Worm (Caenorhabditis elegans) whole organism, L3 larva: Measurements from ENCODE around the gene amt-3.

Experiments
- aly-2 ChIP-seq: fragments of 150-350 bp; optimal IDR thresholded peaks from 2 replicates; lab custom pipeline; 2014; ENCODE audit warnings: missing biosample characterization, missing genetic modification characterization
- ama-1 ChIP-seq: fragments of 150-350 bp; optimal IDR thresholded peaks from 2 replicates; lab custom pipeline; 2018
- ceh-16 ChIP-seq: sonication (generic microtip); optimal IDR thresholded peaks from 2 replicates; lab custom pipeline; 2017; ENCODE audit warnings: missing biosample characterization, missing genetic modification characterization
- ceh-9 ChIP-seq: sonication (generic microtip); optimal IDR thresholded peaks from 2 replicates; lab custom pipeline; 2018; ENCODE audit warnings: missing biosample characterization, missing genetic modification characterization
- egl-27 ChIP-seq: sonication (generic microtip); optimal IDR thresholded peaks from 4 replicates; lab custom pipeline; 2017; ENCODE audit warnings: missing biosample characterization, missing genetic modification reagents, missing genetic modification characterization
- elt-1 ChIP-seq: fragments of 150-350 bp; optimal IDR thresholded peaks from 2 replicates; lab custom pipeline; 2014; ENCODE audit warnings: missing biosample characterization, missing genetic modification characterization
- elt-2 ChIP-seq: sonication (generic microtip); optimal IDR thresholded peaks from 2 replicates; lab custom pipeline; 2016; ENCODE audit warnings: missing genetic modification reagents, mild to moderate bottlenecking, missing genetic modification characterization, missing compliant biosample characterization
- fkh-10 ChIP-seq: sonication (generic microtip); optimal IDR thresholded peaks from 2 replicates; lab custom pipeline; 2017; ENCODE audit warnings: missing biosample characterization, missing genetic modification reagents, missing genetic modification characterization
- fkh-2 ChIP-seq: fragments of 150-350 bp; optimal IDR thresholded peaks from 2 replicates; lab custom pipeline; 2014; ENCODE audit warnings: missing biosample characterization, missing genetic modification reagents, missing genetic modification characterization
- hmg-11 ChIP-seq: sonication (generic microtip); optimal IDR thresholded peaks from 2 replicates; lab custom pipeline; 2016; ENCODE audit warnings: missing genetic modification characterization, missing compliant biosample characterization
- jun-1 ChIP-seq: fragments of 150-350 bp; optimal IDR thresholded peaks from 2 replicates; lab custom pipeline; 2014; ENCODE audit warnings: missing biosample characterization, missing genetic modification reagents, missing genetic modification characterization
- lin-39 ChIP-seq: fragments of 150-350 bp; optimal IDR thresholded peaks from 2 replicates; lab custom pipeline; 2018; ENCODE audit warnings: missing biosample characterization, missing genetic modification reagents, missing genetic modification characterization
- lsy-12 ChIP-seq: sonication (generic microtip); optimal IDR thresholded peaks from 2 replicates; lab custom pipeline; 2016; ENCODE audit warnings: mild to moderate bottlenecking, missing genetic modification characterization, missing compliant biosample characterization
- mdl-1 ChIP-seq: fragments of 150-350 bp; optimal IDR thresholded peaks from 2 replicates; lab custom pipeline; 2014; ENCODE audit warnings: missing biosample characterization, missing genetic modification characterization
- nfya-1 ChIP-seq: sonication (generic microtip); optimal IDR thresholded peaks from 2 replicates; lab custom pipeline; 2017; ENCODE audit warnings: missing genetic modification characterization, mild to moderate bottlenecking, missing compliant biosample characterization, antibody characterized with exemption, moderate library complexity; ENCODE audit not compliant: insufficient read depth
- nhr-11 ChIP-seq: fragments of 150-350 bp; optimal IDR thresholded peaks from 2 replicates; lab custom pipeline; 2014; ENCODE audit warnings: missing biosample characterization, missing genetic modification characterization
- nhr-12 ChIP-seq: fragments of 150-350 bp; optimal IDR thresholded peaks from 2 replicates; lab custom pipeline; 2014; ENCODE audit warnings: missing biosample characterization, missing genetic modification characterization
- nhr-25 ChIP-seq: sonication (generic microtip); optimal IDR thresholded peaks from 2 replicates; lab custom pipeline; 2017; ENCODE audit warnings: missing biosample characterization, missing genetic modification characterization
- nhr-28 ChIP-seq: fragments of 150-350 bp; optimal IDR thresholded peaks from 2 replicates; lab custom pipeline; 2014; ENCODE audit warnings: missing biosample characterization, missing genetic modification characterization
- pha-4 ChIP-seq: fragments of 150-350 bp; optimal IDR thresholded peaks from 2 replicates; lab custom pipeline; 2014; ENCODE audit warnings: missing biosample characterization, missing genetic modification reagents, missing genetic modification characterization
- pqm-1 ChIP-seq: fragments of 150-350 bp; optimal IDR thresholded peaks from 2 replicates; lab custom pipeline; 2017; ENCODE audit warnings: missing biosample characterization, missing genetic modification characterization, inconsistent platforms
- skn-1 ChIP-seq: fragments of 150-350 bp; optimal IDR thresholded peaks from 2 replicates; lab custom pipeline; 2014; ENCODE audit warnings: missing biosample characterization, missing genetic modification characterization
- tbx-2 ChIP-seq: sonication (generic microtip); optimal IDR thresholded peaks from 2 replicates; lab custom pipeline; 2016; ENCODE audit warnings: mild to moderate bottlenecking, missing genetic modification characterization, missing compliant biosample characterization
- unc-39 ChIP-seq: sonication (generic microtip); optimal IDR thresholded peaks from 4 replicates; lab custom pipeline; 2017; ENCODE audit warnings: missing biosample characterization, missing genetic modification characterization
- unc-62 ChIP-seq: fragments of 150-350 bp; sonication (generic microtip); optimal IDR thresholded peaks from 4 replicates; lab custom pipeline; 2014; ENCODE audit warnings: missing biosample characterization, missing genetic modification reagents, missing genetic modification characterization
- zag-1 ChIP-seq: fragments of 150-350 bp; optimal IDR thresholded peaks from 2 replicates; lab custom pipeline; 2014; ENCODE audit warnings: missing biosample characterization, missing genetic modification characterization

The amt-3 gene

ce11 chrII:8386897-8387296, 17.9 kb upstream of the amt-3 start:
- TF ChIP-seq elt-2 (peak; percentile 83), hmg-11 (no peak), jun-1 (tag; lab: Kevin White, UChicago) (peak; percentile 28), pqm-1 (tag; lab: Kevin White, UChicago) (peak; percentile 89), unc-62 (GFP tag; lab: Kevin White, UChicago) (no peak)

DNA sequence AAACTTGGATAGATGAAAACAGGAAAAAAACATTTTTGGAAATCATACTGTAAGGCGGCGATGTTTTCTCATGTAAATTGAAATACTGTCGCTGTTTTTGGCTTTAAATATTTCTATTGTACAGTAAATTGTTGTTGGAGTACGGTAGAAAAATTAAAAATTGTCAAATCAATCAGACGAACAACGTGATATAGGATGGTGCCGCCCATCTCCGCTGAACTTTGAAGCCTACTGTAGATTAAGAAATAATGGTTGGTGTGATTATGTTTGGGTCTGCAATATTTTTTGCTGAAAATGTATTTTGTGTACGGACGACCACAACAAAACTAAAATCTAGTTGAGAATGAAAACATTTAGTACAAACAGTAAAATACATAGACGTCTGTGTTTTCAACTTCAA, 16.6 kb upstream of the amt-3 start:
- no peak for TF ChIP-seq aly-2 (tag; lab: Kevin White, UChicago)
- peak; percentile 42 for TF ChIP-seq elt-2
- TF ChIP-seq nfya-1 = peak; percentile 77
- TF ChIP-seq, all 47 proteins: peak for 2

DNA sequence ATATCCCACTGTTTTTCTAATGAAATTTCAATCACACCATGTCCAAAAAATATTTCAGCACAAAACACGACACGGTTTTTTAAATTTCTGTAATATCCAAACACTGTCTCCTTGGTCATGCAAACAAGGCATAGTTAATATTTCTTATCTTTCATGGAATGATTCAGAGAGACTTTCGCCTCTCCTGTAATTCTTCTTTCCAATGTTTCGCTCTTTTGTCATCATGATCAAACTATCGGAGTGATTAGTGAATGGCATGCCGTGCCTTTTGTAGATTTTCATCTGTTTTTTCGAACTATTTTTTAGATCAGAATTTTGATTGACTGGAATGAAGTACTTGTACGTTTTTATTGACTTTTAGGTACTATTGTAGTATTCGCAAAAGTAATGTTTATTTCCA, 15.4 kb upstream of the amt-3 start:
- TF ChIP-seq lsy-12 (tag; lab: Kevin White, UChicago) = peak; percentile 11
- TF ChIP-seq elt-2 = peak; percentile 77
- peak; percentile 65 for TF ChIP-seq skn-1 (tag; lab: Kevin White, UChicago)
- peak; percentile 77 for TF ChIP-seq pqm-1 (tag; lab: Kevin White, UChicago)
- TF ChIP-seq nfya-1 = no peak
- no peak for TF ChIP-seq ceh-9 (tag; lab: Kevin White, UChicago)
- TF ChIP-seq jun-1 (tag; lab: Kevin White, UChicago) = peak; percentile 14
- TF ChIP-seq, all 47 proteins: peak for 5

ce11 chrII:8382880-8383279, 13.9 kb upstream of the amt-3 start:
- TF ChIP-seq nhr-28 (tag; lab: Kevin White, UChicago) (no peak), elt-2 (peak; percentile 99), ceh-16 (tag; lab: Kevin White, UChicago) (no peak), zag-1 (tag; lab: Kevin White, UChicago) (no peak), pqm-1 (tag; lab: Kevin White, UChicago) (peak; percentile 100), jun-1 (tag; lab: Kevin White, UChicago) (peak; percentile 95), pha-4 (peak; percentile 80), elt-1 (tag; lab: Kevin White, UChicago) (no peak), aly-2 (tag; lab: Kevin White, UChicago) (no peak), fkh-2 (tag; lab: Kevin White, UChicago) (no peak), skn-1 (tag; lab: Kevin White, UChicago) (peak; percentile 1), mdl-1 (tag; lab: Kevin White, UChicago) (no peak), egl-27 (tag; lab: Kevin White, UChicago) (no peak), unc-62 (GFP tag; lab: Kevin White, UChicago) (no peak), nfya-1 (peak; percentile 22), hmg-11 (no peak), lsy-12 (tag; lab: Kevin White, UChicago) (peak; percentile 38)
- TF ChIP-seq, all 47 proteins: peak for 7

DNA sequence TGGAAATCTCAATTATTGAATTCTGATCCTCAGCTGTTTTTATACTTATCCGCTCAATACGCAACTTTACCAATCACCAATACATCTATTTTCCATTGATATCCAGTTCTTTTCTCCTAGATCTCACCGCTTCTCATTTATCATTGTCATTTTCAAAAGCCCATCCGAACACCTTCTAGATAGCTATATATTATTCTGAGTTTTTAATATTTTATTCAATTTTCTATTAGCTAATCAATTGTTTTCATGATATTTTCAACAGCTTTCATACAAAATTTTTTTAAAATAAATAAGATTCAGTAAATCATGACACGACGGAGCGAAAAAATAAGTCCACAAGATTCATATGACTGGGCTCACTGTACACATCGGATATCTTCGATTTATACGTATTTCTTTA, 12.2 kb upstream of the amt-3 start, which contains the start of gene F49E12.12:
Gene F49E12.12, plus strand, starts transcription at position 301 of the 400 bp plus-strand sequence.
- TF ChIP-seq ama-1 = no peak
- no peak for TF ChIP-seq nhr-12 (tag; lab: Kevin White, UChicago)
- TF ChIP-seq ceh-9 (tag; lab: Kevin White, UChicago) = no peak
- TF ChIP-seq ceh-16 (tag; lab: Kevin White, UChicago) = no peak

DNA sequence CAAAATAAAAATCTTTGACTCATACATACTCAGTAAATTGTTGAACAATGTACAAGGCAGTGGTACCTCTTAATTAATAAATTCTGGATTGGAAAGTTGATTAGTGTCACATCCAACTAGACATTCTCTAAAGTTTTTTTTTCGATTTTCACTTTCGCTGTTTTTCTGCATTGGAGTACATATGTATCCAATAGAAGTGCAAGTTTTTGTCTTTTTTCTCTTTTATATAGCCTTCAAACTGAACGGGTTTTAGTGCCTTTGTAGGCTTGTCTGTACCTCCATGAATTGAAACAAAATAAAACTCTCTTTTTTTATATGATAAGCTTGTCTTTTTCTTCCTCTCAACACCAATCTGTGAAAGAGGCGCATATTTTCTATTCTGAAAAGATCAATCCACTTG, 11.2 kb upstream of the amt-3 start:
- peak; percentile 55 for TF ChIP-seq nhr-25 (tag; lab: Kevin White, UChicago)
- TF ChIP-seq unc-39 (tag; lab: Kevin White, UChicago) = no peak

DNA sequence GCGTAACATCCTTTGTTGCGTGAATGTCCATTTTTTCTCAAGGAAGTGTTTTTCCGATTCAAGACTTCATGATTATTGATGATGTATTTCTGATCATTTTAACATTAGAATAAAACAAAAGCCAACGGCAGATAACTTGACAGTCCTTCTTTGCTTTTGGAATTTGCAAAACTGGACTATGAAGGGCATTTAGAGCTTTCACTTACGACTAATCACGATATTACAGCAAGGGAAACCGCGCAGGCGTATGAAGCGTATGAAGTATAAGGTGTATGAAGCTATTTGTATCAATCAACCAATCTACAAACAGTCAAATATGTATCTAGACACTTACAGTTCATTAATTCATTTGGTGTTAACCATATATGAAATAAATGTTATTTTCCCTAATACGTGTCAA, 8.8 kb upstream of the amt-3 start:
- no peak for TF ChIP-seq pqm-1 (tag; lab: Kevin White, UChicago)
- TF ChIP-seq nhr-25 (tag; lab: Kevin White, UChicago) = peak; percentile 21

DNA sequence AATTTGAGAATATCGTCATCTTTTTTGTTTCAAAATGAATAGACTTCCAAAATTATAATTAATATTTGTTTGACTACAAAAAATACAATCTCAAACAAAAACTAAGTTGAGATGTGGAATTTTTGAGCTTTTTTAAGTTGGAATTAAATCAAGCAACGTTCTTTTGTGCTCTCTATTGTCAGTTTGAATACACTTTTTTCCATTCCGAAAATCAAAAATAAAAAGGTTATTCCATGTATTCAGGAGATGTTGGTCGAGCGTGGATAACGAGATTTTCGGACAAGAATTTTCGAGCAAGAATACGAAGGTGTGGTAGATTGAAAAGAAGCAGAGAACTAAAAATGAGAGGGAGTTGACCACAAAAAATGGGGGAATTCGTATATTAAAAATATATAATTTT, 1.2 kb upstream of the amt-3 start:
- TF ChIP-seq tbx-2 (tag; lab: Kevin White, UChicago) (no peak), nhr-11 (no peak), lin-39 (no peak), fkh-10 (peak; percentile 89)
